Fruit fly (Drosophila melanogaster) whole organism, embryonic: ENCODE data around the gene Vps4.

Experiments
- CG10147 ChIP-seq: fragments of 200-800 bp; sonication (Bioruptor generic); optimal IDR thresholded peaks from 2 replicates; lab custom pipeline; 2019; ENCODE audit warnings: missing biosample characterization, mild to moderate bottlenecking, missing genetic modification characterization, moderate library complexity
- CG11560 ChIP-seq: fragments of 200-800 bp; sonication (Bioruptor generic); IDR thresholded peaks from 3 replicates; pipeline ENCODE4 v1.3.6; 2022; ENCODE audit warnings: missing biosample characterization, missing genetic modification characterization
- CG12659 ChIP-seq: fragments of 200-800 bp; sonication (Bioruptor generic); optimal IDR thresholded peaks from 3 replicates; lab custom pipeline; 2017; ENCODE audit warnings: mild to moderate bottlenecking, missing biosample characterization, missing genetic modification reagents, missing genetic modification characterization
- CG14050 ChIP-seq: fragments of 200-800 bp; sonication (Bioruptor generic); IDR thresholded peaks from 3 replicates; pipeline ENCODE4 v1.3.6; 2022; ENCODE audit warnings: missing biosample characterization, missing genetic modification characterization
- CG15011 ChIP-seq: fragments of 200-800 bp; sonication (Bioruptor generic); optimal IDR thresholded peaks from 3 replicates; lab custom pipeline; 2018; ENCODE audit warnings: missing biosample characterization, mild to moderate bottlenecking, missing genetic modification characterization
- CG15514 ChIP-seq: fragments of 200-800 bp; sonication (Bioruptor generic); optimal IDR thresholded peaks from 3 replicates; lab custom pipeline; 2017; ENCODE audit warnings: missing biosample characterization, missing genetic modification characterization, mild to moderate bottlenecking, moderate library complexity, missing genetic modification reagents
- CG1603 ChIP-seq: fragments of 200-800 bp; sonication (Bioruptor generic); optimal IDR thresholded peaks from 2 replicates; lab custom pipeline; 2019; ENCODE audit warnings: missing biosample characterization, mild to moderate bottlenecking, missing genetic modification characterization, moderate library complexity
- CG16815 ChIP-seq: fragments of 200-800 bp; sonication (Bioruptor generic); optimal IDR thresholded peaks from 3 replicates; lab custom pipeline; 2017; ENCODE audit warnings: missing biosample characterization, mild to moderate bottlenecking, missing genetic modification characterization
- CG17361 ChIP-seq: fragments of 200-800 bp; sonication (Bioruptor generic); IDR thresholded peaks from 3 replicates; pipeline ENCODE4 v1.3.6; 2022; ENCODE audit warnings: missing biosample characterization, missing genetic modification characterization
- CG30403 ChIP-seq: fragments of 200-800 bp; sonication (Bioruptor generic); optimal IDR thresholded peaks from 3 replicates; lab custom pipeline; 2016; ENCODE audit warnings: missing biosample characterization, missing genetic modification characterization
- CG31224 ChIP-seq: fragments of 200-800 bp; sonication (Bioruptor generic); IDR thresholded peaks from 2 replicates; pipeline ENCODE4 v1.3.6; 2022; ENCODE audit warnings: missing biosample characterization, missing genetic modification characterization
- CG3163 ChIP-seq: fragments of 200-800 bp; sonication (Bioruptor generic); optimal IDR thresholded peaks from 3 replicates; lab custom pipeline; 2016; ENCODE audit warnings: missing biosample characterization, missing genetic modification characterization
- CG34376 ChIP-seq: fragments of 200-800 bp; sonication (Bioruptor generic); optimal IDR thresholded peaks from 2 replicates; lab custom pipeline; 2018; ENCODE audit warnings: missing biosample characterization, mild to moderate bottlenecking, missing genetic modification characterization
- CG5953 ChIP-seq: fragments of 200-800 bp; sonication (Bioruptor generic); IDR thresholded peaks from 2 replicates; pipeline ENCODE4 v1.3.6; 2022; ENCODE audit warnings: missing biosample characterization, missing genetic modification characterization
- CG7963 ChIP-seq: fragments of 200-800 bp; sonication (Bioruptor generic); IDR thresholded peaks from 3 replicates; pipeline ENCODE4 v1.3.6; 2022; ENCODE audit warnings: missing biosample characterization, missing genetic modification characterization; ENCODE audit not compliant: partially characterized antibody
- Camta ChIP-seq: fragments of 200-800 bp; sonication (Bioruptor generic); optimal IDR thresholded peaks from 2 replicates; lab custom pipeline; 2016; ENCODE audit warnings: missing biosample characterization, missing genetic modification characterization
- CkIIα-i1 ChIP-seq: fragments of 200-800 bp; sonication (Bioruptor generic); IDR thresholded peaks from 2 replicates; pipeline ENCODE4 v1.3.6; 2022; ENCODE audit warnings: missing biosample characterization, missing genetic modification characterization
- Dip2 ChIP-seq: fragments of 200-800 bp; sonication (Bioruptor generic); IDR thresholded peaks from 2 replicates; pipeline ENCODE4 v1.3.6; 2022; ENCODE audit warnings: missing biosample characterization, missing genetic modification characterization
- HLH4C ChIP-seq: fragments of 200-800 bp; sonication (Bioruptor generic); IDR thresholded peaks from 3 replicates; pipeline ENCODE4 v1.3.6; 2022; ENCODE audit warnings: missing biosample characterization, missing genetic modification characterization; ENCODE audit not compliant: partially characterized antibody
- Hr3 ChIP-seq: fragments of 200-800 bp; sonication (Bioruptor generic); optimal IDR thresholded peaks from 3 replicates; lab custom pipeline; 2016; ENCODE audit warnings: missing biosample characterization, missing genetic modification characterization
- Hr51 ChIP-seq, 2 experiments: fragments of 200-800 bp; sonication (Bioruptor generic); optimal IDR thresholded peaks; 2 replicates in 1 of 2; 3 replicates in 1 of 2; lab custom pipeline; 2016 to 2018; ENCODE audit warnings: missing biosample characterization in 2 of 2, missing genetic modification characterization in 2 of 2, mild to moderate bottlenecking in 1 of 2, moderate library complexity in 1 of 2
- Hsf ChIP-seq: fragments of 200-800 bp; sonication (Bioruptor generic); optimal IDR thresholded peaks from 3 replicates; lab custom pipeline; 2016; ENCODE audit warnings: missing biosample characterization, missing genetic modification characterization
- MTF-1 ChIP-seq: fragments of 200-800 bp; sonication (Bioruptor generic); optimal IDR thresholded peaks from 2 replicates; lab custom pipeline; 2018; ENCODE audit warnings: missing biosample characterization, mild to moderate bottlenecking, missing genetic modification characterization, borderline replicate concordance
- Sox102F ChIP-seq: fragments of 200-800 bp; sonication (Bioruptor generic); optimal IDR thresholded peaks from 2 replicates; lab custom pipeline; 2018; ENCODE audit warnings: missing biosample characterization, mild to moderate bottlenecking, missing genetic modification characterization, moderate library complexity
- Taf1 ChIP-seq: fragments of 200-800 bp; sonication (Bioruptor generic); IDR thresholded peaks from 2 replicates; pipeline ENCODE4 v1.3.6; 2022; ENCODE audit warnings: missing biosample characterization, missing genetic modification characterization
- ash1 ChIP-seq: fragments of 200-800 bp; sonication (Bioruptor generic); optimal IDR thresholded peaks from 2 replicates; lab custom pipeline; 2018; ENCODE audit warnings: missing biosample characterization, mild to moderate bottlenecking, missing genetic modification characterization
- cato ChIP-seq: fragments of 200-800 bp; sonication (Bioruptor generic); optimal IDR thresholded peaks from 2 replicates; lab custom pipeline; 2016; ENCODE audit warnings: missing biosample characterization, missing genetic modification characterization, borderline replicate concordance
- corto ChIP-seq: fragments of 200-800 bp; sonication (Bioruptor generic); optimal IDR thresholded peaks from 2 replicates; lab custom pipeline; 2016; ENCODE audit warnings: missing biosample characterization, mild to moderate bottlenecking, missing genetic modification characterization, moderate library complexity
- da ChIP-seq: fragments of 200-800 bp; sonication (Bioruptor generic); optimal IDR thresholded peaks from 2 replicates; lab custom pipeline; 2016; ENCODE audit warnings: missing biosample characterization, missing genetic modification characterization
- dmrt99B ChIP-seq: fragments of 200-800 bp; sonication (Bioruptor generic); optimal IDR thresholded peaks from 2 replicates; lab custom pipeline; 2018; ENCODE audit warnings: missing biosample characterization, mild to moderate bottlenecking, missing genetic modification characterization, moderate library complexity
- dysf ChIP-seq: fragments of 200-800 bp; sonication (Bioruptor generic); IDR thresholded peaks from 3 replicates; pipeline ENCODE4 v1.3.6; 2022; ENCODE audit warnings: missing biosample characterization, missing genetic modification characterization
- en ChIP-seq: fragments of 200-800 bp; sonication (Bioruptor generic); optimal IDR thresholded peaks from 2 replicates; lab custom pipeline; 2016; ENCODE audit warnings: missing biosample characterization, missing genetic modification characterization
- exex ChIP-seq: fragments of 200-800 bp; sonication (Bioruptor generic); optimal IDR thresholded peaks from 4 replicates; lab custom pipeline; 2018; ENCODE audit warnings: missing biosample characterization, mild to moderate bottlenecking, missing genetic modification characterization, moderate library complexity
- gcm ChIP-seq: fragments of 200-800 bp; sonication (Bioruptor generic); optimal IDR thresholded peaks from 2 replicates; lab custom pipeline; 2019; ENCODE audit warnings: missing biosample characterization, mild to moderate bottlenecking, missing genetic modification characterization, moderate library complexity
- gfzf ChIP-seq: fragments of 200-800 bp; sonication (Bioruptor generic); optimal IDR thresholded peaks from 2 replicates; lab custom pipeline; 2016; ENCODE audit warnings: missing biosample characterization, mild to moderate bottlenecking, missing genetic modification characterization, moderate library complexity
- her ChIP-seq: fragments of 200-800 bp; sonication (Bioruptor generic); optimal IDR thresholded peaks from 2 replicates; lab custom pipeline; 2016; ENCODE audit warnings: missing biosample characterization, missing genetic modification characterization
- jing ChIP-seq: fragments of 200-800 bp; sonication (Bioruptor generic); optimal IDR thresholded peaks from 2 replicates; lab custom pipeline; 2018; ENCODE audit warnings: missing biosample characterization, mild to moderate bottlenecking, missing genetic modification characterization
- ken ChIP-seq: fragments of 200-800 bp; sonication (Bioruptor generic); IDR thresholded peaks from 3 replicates; pipeline ENCODE4 v1.3.6; 2022; ENCODE audit warnings: missing biosample characterization, missing genetic modification characterization
- kni ChIP-seq: fragments of 200-800 bp; sonication (Bioruptor generic); optimal IDR thresholded peaks from 3 replicates; lab custom pipeline; 2017; ENCODE audit warnings: mild to moderate bottlenecking, missing biosample characterization, missing genetic modification reagents, missing genetic modification characterization
- pho ChIP-seq: fragments of 200-800 bp; sonication (Bioruptor generic); optimal IDR thresholded peaks from 2 replicates; lab custom pipeline; 2016; ENCODE audit warnings: missing biosample characterization, missing genetic modification characterization
- pita ChIP-seq: fragments of 200-800 bp; sonication (Bioruptor generic); optimal IDR thresholded peaks from 2 replicates; lab custom pipeline; 2017; ENCODE audit warnings: missing biosample characterization, mild to moderate bottlenecking, missing genetic modification characterization
- prd ChIP-seq, 3 experiments: fragments of >200 bp in 2 of 3; fragments of 200-800 bp in 1 of 3; sonication (Bioruptor generic) in 1 of 3; optimal IDR thresholded peaks in 2 of 3; IDR thresholded peaks in 1 of 3; 2 replicates in 2 of 3; 3 replicates in 1 of 3; pipeline versions ENCODE4 v1.3.6 to Lab custom; 2017 to 2022; ENCODE audit warnings: missing biosample characterization in 1 of 3, missing genetic modification characterization in 1 of 3
- salm ChIP-seq: fragments of 200-800 bp; sonication (Bioruptor generic); optimal IDR thresholded peaks from 2 replicates; lab custom pipeline; 2018; ENCODE audit warnings: missing biosample characterization, mild to moderate bottlenecking, missing genetic modification characterization
- scrt ChIP-seq: fragments of 200-800 bp; sonication (Bioruptor generic); optimal IDR thresholded peaks from 2 replicates; lab custom pipeline; 2018; ENCODE audit warnings: missing biosample characterization, mild to moderate bottlenecking, missing genetic modification characterization, moderate library complexity
- sna ChIP-seq: fragments of 200-800 bp; sonication (Bioruptor generic); IDR thresholded peaks from 2 replicates; pipeline ENCODE4 v1.3.6; 2022; ENCODE audit warnings: missing biosample characterization, missing genetic modification characterization; ENCODE audit not compliant: partially characterized antibody
- sr ChIP-seq: fragments of 200-800 bp; sonication (Bioruptor generic); IDR thresholded peaks from 3 replicates; pipeline ENCODE4 v1.3.6; 2022; ENCODE audit warnings: missing biosample characterization, missing genetic modification characterization
- twi ChIP-seq: fragments of 200-800 bp; optimal IDR thresholded peaks from 2 replicates; lab custom pipeline; 2019; ENCODE audit warnings: missing biosample characterization, mild to moderate bottlenecking, missing genetic modification characterization, moderate library complexity
- wek ChIP-seq: fragments of 200-800 bp; sonication (Bioruptor generic); optimal IDR thresholded peaks from 3 replicates; lab custom pipeline; 2018; ENCODE audit warnings: missing biosample characterization, mild to moderate bottlenecking, missing genetic modification characterization, moderate library complexity
- zen ChIP-seq: fragments of 200-800 bp; sonication (Bioruptor generic); optimal IDR thresholded peaks from 3 replicates; lab custom pipeline; 2018; ENCODE audit warnings: missing biosample characterization, mild to moderate bottlenecking, missing genetic modification characterization, moderate library complexity
- zfh2 ChIP-seq: fragments of 200-800 bp; sonication (Bioruptor generic); optimal IDR thresholded peaks from 2 replicates; lab custom pipeline; 2016; ENCODE audit warnings: missing biosample characterization, missing genetic modification characterization

Vps4 gene

dm6 chrX:17887208-17887627, 20.3 kb upstream of the Vps4 start, which contains the start of gene mnb (continued):
- TF ChIP-seq dmrt99B (tag; lab: Kevin White, UChicago), result no peak
- no peak for TF ChIP-seq CG17361 (GFP tag; lab: Robert Waterston, UW)
- no peak for TF ChIP-seq CG10147
- TF ChIP-seq scrt (GFP tag; lab: Kevin White, UChicago), result no peak
- peak; percentile 4 for TF ChIP-seq zen (tag; lab: Kevin White, UChicago)
- peak; percentile 97 for TF ChIP-seq CG7963 (GFP tag; lab: Robert Waterston, UW)
- TF ChIP-seq MTF-1 (GFP tag; lab: Kevin White, UChicago), result no peak
- peak; percentile 19 for TF ChIP-seq CG1603 (tag; lab: Kevin White, UChicago)
- TF ChIP-seq CG5953 (GFP tag; lab: Robert Waterston, UW), result no peak
- TF ChIP-seq Taf1 (GFP tag; lab: Robert Waterston, UW), result no peak
- no peak for TF ChIP-seq CG31224
- no peak for TF ChIP-seq salm
- peak; percentile 99 for TF ChIP-seq HLH4C (GFP tag; lab: Robert Waterston, UW)
- TF ChIP-seq zfh2 (GFP tag; lab: Kevin White, UChicago), result no peak
- peak; percentile 68 for TF ChIP-seq CG12659 (GFP tag; lab: Kevin White, UChicago)
- no peak for TF ChIP-seq Camta (GFP tag; lab: Kevin White, UChicago)
- peak; percentile 55 for TF ChIP-seq gfzf (GFP tag; lab: Kevin White, UChicago)
- no peak for TF ChIP-seq prd (optimal IDR thresholded peaks at IDR 0.05; lab: Kevin White, UChicago)
- peak; percentile 40; the same call in 1 of the 3 replicates for TF ChIP-seq prd (GFP tag; IDR thresholded peaks at IDR 0.05; lab: Robert Waterston, UW)
- no peak for TF ChIP-seq Dip2
- no peak for TF ChIP-seq her (GFP tag; lab: Kevin White, UChicago)
- TF ChIP-seq CkIIα-i1 (GFP tag; lab: Robert Waterston, UW), result no peak
- no peak for TF ChIP-seq exex (tag; lab: Kevin White, UChicago)
- TF ChIP-seq dysf (GFP tag; lab: Robert Waterston, UW), result no peak
- TF ChIP-seq jing (GFP tag; lab: Kevin White, UChicago), result no peak
- peak; percentile 96 for TF ChIP-seq CG11560 (tag; lab: Robert Waterston, UW)
- peak; percentile 11 for TF ChIP-seq Hsf
- no peak for TF ChIP-seq CG15011
- no peak for TF ChIP-seq Hr51 (GFP tag; optimal IDR thresholded peaks at IDR 0.05; lab: Kevin White, UChicago)
- TF ChIP-seq twi (tag; lab: Kevin White, UChicago), result no peak
- no peak for TF ChIP-seq pho (GFP tag; lab: Kevin White, UChicago)
- TF ChIP-seq da (GFP tag; lab: Kevin White, UChicago), result no peak
- TF ChIP-seq ash1 (GFP tag; lab: Kevin White, UChicago), result no peak
- TF ChIP-seq en (GFP tag; lab: Kevin White, UChicago), result no peak
- no peak for TF ChIP-seq gcm
- peak; percentile 30 for TF ChIP-seq Hr3 (GFP tag; lab: Kevin White, UChicago)
- no peak for TF ChIP-seq ken (GFP tag; lab: Robert Waterston, UW)
- TF ChIP-seq CG16815 (GFP tag; lab: Kevin White, UChicago), result no peak
- peak; percentile 27 for TF ChIP-seq CG30403 (GFP tag; lab: Kevin White, UChicago)
- TF ChIP-seq corto (GFP tag; lab: Kevin White, UChicago), result no peak
- no peak for TF ChIP-seq CG34376 (GFP tag; lab: Kevin White, UChicago)
- peak; percentile 88 for TF ChIP-seq pita
- TF ChIP-seq CG15514 (GFP tag; lab: Kevin White, UChicago), result peak; percentile 52
- TF ChIP-seq CG3163 (GFP tag; lab: Kevin White, UChicago), result peak; percentile 2
- no peak for TF ChIP-seq Sox102F
- TF ChIP-seq cato, result no peak
- TF ChIP-seq wek (GFP tag; lab: Kevin White, UChicago), result no peak
- TF ChIP-seq CG14050, result no peak
- no peak for TF ChIP-seq kni (GFP tag; lab: Kevin White, UChicago)
- peak; percentile 99 for TF ChIP-seq sna
- no peak for TF ChIP-seq sr (GFP tag; lab: Robert Waterston, UW)
